Worm (Caenorhabditis elegans): ENCODE data around the gene W06G6.17.

ce11 chrV:16679237-16679636, 34.2 kb upstream of the W06G6.17 start, which contains the start of gene srz-103:
- TF ChIP-seq nhr-28 (tag; optimal IDR thresholded peaks at IDR 0.05) (no peak), unc-62 (GFP tag; optimal IDR thresholded peaks at IDR 0.05) (no peak), lsy-2 (tag; optimal IDR thresholded peaks at IDR 0.05) (no peak), mab-5 (tag; optimal IDR thresholded peaks at IDR 0.05) (no peak), ztf-11 (tag; optimal IDR thresholded peaks at IDR 0.05) (no peak)

Measured in whole organism, mixed stage, embryonic.